Worm (Caenorhabditis elegans) whole organism, early embryonic: ENCODE data around the gene sre-34.

Experiments
- F13C5.2 ChIP-seq: sonication (generic microtip); optimal IDR thresholded peaks from 2 replicates; lab custom pipeline; 2017; ENCODE audit warnings: mild to moderate bottlenecking, missing genetic modification characterization, inconsistent platforms, missing compliant biosample characterization
- aly-1 ChIP-seq: sonication (generic microtip); optimal IDR thresholded peaks from 2 replicates; lab custom pipeline; 2016; ENCODE audit warnings: missing genetic modification characterization, missing compliant biosample characterization
- ama-1 ChIP-seq: fragments of 150-350 bp; optimal IDR thresholded peaks from 2 replicates; lab custom pipeline; 2014
- ceh-13 ChIP-seq: fragments of 200-800 bp; sonication (Bioruptor generic); optimal IDR thresholded peaks from 2 replicates; lab custom pipeline; 2018; ENCODE audit warnings: mild to moderate bottlenecking, missing genetic modification characterization, missing compliant biosample characterization
- ceh-36 ChIP-seq: sonication (generic microtip); optimal IDR thresholded peaks from 2 replicates; lab custom pipeline; 2016; ENCODE audit warnings: missing genetic modification characterization, inconsistent platforms, missing compliant biosample characterization
- hmbx-1 ChIP-seq: sonication (generic microtip); optimal IDR thresholded peaks from 2 replicates; lab custom pipeline; 2016; ENCODE audit warnings: mild to moderate bottlenecking, missing genetic modification characterization, missing compliant biosample characterization
- hmg-4 ChIP-seq: fragments of 200-800 bp; sonication (Bioruptor generic); optimal IDR thresholded peaks from 2 replicates; lab custom pipeline; 2018; ENCODE audit warnings: mild to moderate bottlenecking, missing genetic modification characterization, missing compliant biosample characterization
- hnd-1 ChIP-seq: sonication (generic microtip); optimal IDR thresholded peaks from 2 replicates; lab custom pipeline; 2016; ENCODE audit warnings: missing genetic modification characterization, missing compliant biosample characterization
- pes-1 ChIP-seq: fragments of 200-800 bp; sonication (Bioruptor generic); IDR thresholded peaks from 2 replicates; pipeline ENCODE4 v1.3.6; 2022; ENCODE audit warnings: missing genetic modification reagents, missing genetic modification characterization, missing compliant biosample characterization
- scrt-1 ChIP-seq: fragments of 200-800 bp; sonication (Bioruptor generic); IDR thresholded peaks from 2 replicates; pipeline ENCODE4 v1.3.6; 2022; ENCODE audit warnings: missing genetic modification characterization, missing compliant biosample characterization
- sea-1 ChIP-seq: fragments of 200-800 bp; sonication (Bioruptor generic); conservative IDR thresholded peaks from 2 replicates; pipeline ENCODE4 v1.3.6; 2022; ENCODE audit warnings: missing genetic modification characterization, missing compliant biosample characterization
- tbx-11 ChIP-seq: fragments of 200-800 bp; sonication (Bioruptor generic); IDR thresholded peaks from 2 replicates; pipeline ENCODE4 v1.3.6; 2022; ENCODE audit warnings: missing genetic modification characterization, missing compliant biosample characterization
- tra-4 ChIP-seq: sonication (generic microtip); optimal IDR thresholded peaks from 2 replicates; lab custom pipeline; 2017; ENCODE audit warnings: missing genetic modification characterization, missing compliant biosample characterization

DNA sequence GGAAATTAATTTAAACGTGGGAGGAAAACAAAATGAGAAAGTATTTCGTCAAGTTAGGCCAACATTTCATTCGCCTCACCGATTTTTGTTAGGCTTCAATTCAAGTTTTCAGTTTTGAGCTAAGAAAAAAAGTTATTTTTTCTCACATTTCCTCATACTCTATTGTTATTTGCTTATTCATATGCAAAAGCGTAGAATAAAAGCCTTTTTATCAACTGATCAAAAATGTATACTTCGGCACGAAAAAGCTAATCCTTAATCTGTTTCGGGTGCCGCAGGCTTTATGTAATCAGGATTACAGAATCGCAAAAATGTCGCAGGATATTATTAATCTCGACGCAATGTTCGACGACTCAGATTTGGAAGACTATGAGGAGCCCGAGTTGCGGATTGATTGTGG is 40.0 kb downstream of the sre-34 start, which contains the start of gene T21B4.15:
- TF ChIP-seq ceh-36 = no peak
- no peak for TF ChIP-seq ama-1
- no peak for TF ChIP-seq F13C5.2 (tag; lab: Kevin White, UChicago)
- TF ChIP-seq aly-1 (tag; lab: Kevin White, UChicago) = no peak
- no peak for TF ChIP-seq sea-1 (GFP tag; lab: Robert Waterston, UW)
- no peak for TF ChIP-seq pes-1 (GFP tag; lab: Robert Waterston, UW)
- TF ChIP-seq tbx-11 (GFP tag; lab: Robert Waterston, UW) = no peak
- no peak for TF ChIP-seq hmg-4 (GFP tag; lab: Kevin White, UChicago)
- TF ChIP-seq hnd-1 (tag; lab: Kevin White, UChicago) = no peak
- TF ChIP-seq ceh-13 = no peak
- TF ChIP-seq scrt-1 (GFP tag; lab: Robert Waterston, UW) = no peak
- TF ChIP-seq hmbx-1 = no peak
- TF ChIP-seq tra-4 (tag; lab: Kevin White, UChicago) = no peak
